Fruit fly (Drosophila melanogaster): Measurements from ENCODE around the gene CG7460.

CG7460 gene

dm6 chr3L:17740471-17740870 is at the start of gene CG7460:
TSS of gene CG7460 (plus strand) at chr3L:17740540.
- TF ChIP-seq CG16779 (tag; optimal IDR thresholded peaks at IDR 0.05) = peak; percentile 22
- TF ChIP-seq fkh (GFP tag; optimal IDR thresholded peaks at IDR 0.05) = peak; percentile 49
- TF ChIP-seq vri (GFP tag; optimal IDR thresholded peaks at IDR 0.05) = peak; percentile 94
- peak; percentile 6 for TF ChIP-seq Sox14 (GFP tag; optimal IDR thresholded peaks at IDR 0.05)
- TF ChIP-seq Eip78C (GFP tag) = peak; percentile 63
- no peak for TF ChIP-seq CG10669 (GFP tag; optimal IDR thresholded peaks at IDR 0.05)
- TF ChIP-seq esn (GFP tag; optimal IDR thresholded peaks at IDR 0.05) = no peak
- peak; percentile 59 for TF ChIP-seq dsx (GFP tag; optimal IDR thresholded peaks at IDR 0.05; ENCODE audit: poor library complexity, severe bottlenecking)
- TF ChIP-seq net (GFP tag; optimal IDR thresholded peaks at IDR 0.05) = no peak
- peak; percentile 61 for TF ChIP-seq svp (GFP tag)

DNA sequence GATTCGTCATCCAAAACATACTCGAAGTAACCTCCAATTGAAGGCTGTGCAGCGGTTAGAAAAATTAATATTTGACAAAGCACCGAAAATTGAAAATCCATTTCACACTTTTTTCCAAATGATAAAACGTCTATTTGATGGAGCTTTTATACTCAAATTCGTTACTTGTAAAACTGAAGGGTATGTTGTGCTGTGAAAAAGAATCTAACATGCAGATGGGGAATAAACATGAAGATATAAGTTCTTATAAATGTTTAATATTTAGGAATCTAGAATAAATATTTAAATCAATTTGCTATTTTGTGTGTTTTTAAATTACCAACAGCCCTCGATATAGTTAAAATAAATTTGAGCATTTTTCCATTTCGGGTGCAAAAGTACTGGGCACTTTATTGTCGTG is 20.6 kb upstream of the CG7460 start, which contains the start of gene CheB74a:
CheB74a (minus strand) TSS at position 101 of the 400 bp plus-strand sequence.
- no peak for TF ChIP-seq Ets96B (tag; optimal IDR thresholded peaks at IDR 0.05)
- no peak for TF ChIP-seq CG10669 (GFP tag; optimal IDR thresholded peaks at IDR 0.05)
- no peak for TF ChIP-seq CG11902 (GFP tag; optimal IDR thresholded peaks at IDR 0.05)
- no peak for TF ChIP-seq CG6792 (GFP tag; optimal IDR thresholded peaks at IDR 0.05)

dm6 chr3L:17729278-17729677 is 11.1 kb upstream of the CG7460 start, which contains the start of gene CG6052:
TSS of gene CG6052 (minus strand) at chr3L:17729378.
- TF ChIP-seq spab (GFP tag; optimal IDR thresholded peaks at IDR 0.05) (no peak), CG11902 (GFP tag; optimal IDR thresholded peaks at IDR 0.05) (no peak)

dm6 chr3L:17739627-17740026 is 713 bp upstream of the CG7460 start:
- TF ChIP-seq cyc (GFP tag; optimal IDR thresholded peaks at IDR 0.05) (no peak), CG8119 (GFP tag; IDR thresholded peaks at IDR 0.05) (no peak), CG8319 (GFP tag; optimal IDR thresholded peaks at IDR 0.05) (no peak)

DNA sequence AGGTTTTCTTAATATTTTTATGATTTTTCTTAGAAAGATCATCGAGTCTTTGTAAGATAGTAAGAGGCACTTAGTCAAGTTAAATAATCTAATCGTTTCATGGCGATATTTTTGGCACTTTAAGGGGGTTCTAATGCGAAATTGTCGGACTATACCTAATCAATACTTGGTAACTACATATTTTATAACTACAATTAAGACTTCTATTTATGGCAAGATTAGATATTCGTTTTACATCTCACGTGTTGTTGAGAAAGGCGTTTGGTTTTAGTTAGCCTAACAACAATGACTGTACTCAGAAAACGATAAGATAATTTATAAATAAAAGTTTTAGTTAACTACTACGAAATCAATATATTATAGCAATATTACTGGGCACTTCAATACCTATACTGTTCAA is 2.2 kb downstream of the CG7460 start:
- TF ChIP-seq svp (GFP tag) (peak; percentile 5), CG6854 (GFP tag; optimal IDR thresholded peaks at IDR 0.05) (no peak)

DNA sequence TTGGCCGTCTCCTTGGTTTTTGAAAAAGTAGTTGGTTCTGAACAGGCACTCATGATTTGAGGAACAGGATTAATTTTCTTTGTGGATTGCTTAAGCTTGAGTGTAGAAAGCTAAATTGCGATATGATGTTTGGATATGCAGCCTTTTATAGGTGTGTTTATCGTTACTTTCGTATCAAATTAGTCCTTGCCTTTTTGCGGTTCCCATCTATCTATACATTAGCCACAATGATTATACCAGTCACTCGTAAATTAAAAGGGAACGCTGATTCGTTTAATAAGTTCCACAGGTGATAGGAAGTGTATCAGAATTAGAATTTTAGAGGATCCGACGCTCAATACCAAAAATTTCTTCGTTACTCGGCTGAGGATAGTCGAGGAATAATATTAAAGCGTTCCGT is 6.4 kb downstream of the CG7460 start, which contains the start of gene CG6034:
CG6034 (minus strand) TSS at position 101 of the 400 bp plus-strand sequence.
- no peak for TF ChIP-seq CG8319 (GFP tag; optimal IDR thresholded peaks at IDR 0.05)
- no peak for TF ChIP-seq CG16779 (tag; optimal IDR thresholded peaks at IDR 0.05)
- no peak for TF ChIP-seq Gug (GFP tag; IDR thresholded peaks at IDR 0.05)
- no peak for TF ChIP-seq Eip93F (GFP tag; optimal IDR thresholded peaks at IDR 0.05)
- TF ChIP-seq svp (GFP tag) = no peak
- no peak for TF ChIP-seq CG31627 (GFP tag; optimal IDR thresholded peaks at IDR 0.05)
- TF ChIP-seq CG10669 (GFP tag; optimal IDR thresholded peaks at IDR 0.05) = no peak
- no peak for TF ChIP-seq achi (GFP tag; optimal IDR thresholded peaks at IDR 0.05)
- no peak for TF ChIP-seq CG6276 (GFP tag; optimal IDR thresholded peaks at IDR 0.05)
- no peak for TF ChIP-seq acj6 (GFP tag; optimal IDR thresholded peaks at IDR 0.05)
- no peak for TF ChIP-seq CG32006 (GFP tag; optimal IDR thresholded peaks at IDR 0.05)
- TF ChIP-seq Hr4 (GFP tag; optimal IDR thresholded peaks at IDR 0.05) = no peak
- TF ChIP-seq spab (GFP tag; optimal IDR thresholded peaks at IDR 0.05) = no peak
- no peak for TF ChIP-seq net (GFP tag; optimal IDR thresholded peaks at IDR 0.05)
- no peak for TF ChIP-seq Lpt (GFP tag; optimal IDR thresholded peaks at IDR 0.05)
- no peak for TF ChIP-seq CG6808 (GFP tag; optimal IDR thresholded peaks at IDR 0.05)
- TF ChIP-seq vri (GFP tag; optimal IDR thresholded peaks at IDR 0.05) = no peak

DNA sequence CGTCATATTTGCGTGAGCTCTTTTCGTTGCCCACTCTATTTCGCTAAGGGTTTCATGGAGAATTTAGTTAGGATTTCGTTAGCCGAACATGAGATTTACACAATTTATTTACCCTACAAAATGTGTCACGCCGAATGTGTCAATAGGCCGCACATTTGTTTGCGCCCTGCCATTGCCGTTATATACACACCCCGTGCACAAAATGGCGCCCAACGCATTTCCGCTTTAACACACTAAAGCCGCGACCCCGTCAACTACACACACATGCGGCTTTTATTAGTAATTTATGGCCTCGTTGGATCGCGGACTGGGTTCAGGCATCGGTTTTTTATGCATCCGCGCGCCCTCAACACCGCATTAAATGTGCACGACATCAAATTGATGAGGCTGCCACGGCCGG is 10.1 kb downstream of the CG7460 start, which contains the start of gene Adgf-B:
Adgf-B (minus strand) TSS at position 101 of the 400 bp plus-strand sequence.
- TF ChIP-seq fd59A (GFP tag; optimal IDR thresholded peaks at IDR 0.05) = no peak
